Fruit fly (Drosophila melanogaster) S2 (cell line): Measurements from ENCODE around the gene Prp18.

Experiments
- CG8478 ChIP-seq: fragments of >200 bp; optimal IDR thresholded peaks from 2 replicates; lab custom pipeline; 2018
- CTCF ChIP-seq, 2 experiments: fragments of >200 bp; optimal IDR thresholded peaks; 2 replicates each; lab custom pipeline; 2018

Prp18 gene

DNA sequence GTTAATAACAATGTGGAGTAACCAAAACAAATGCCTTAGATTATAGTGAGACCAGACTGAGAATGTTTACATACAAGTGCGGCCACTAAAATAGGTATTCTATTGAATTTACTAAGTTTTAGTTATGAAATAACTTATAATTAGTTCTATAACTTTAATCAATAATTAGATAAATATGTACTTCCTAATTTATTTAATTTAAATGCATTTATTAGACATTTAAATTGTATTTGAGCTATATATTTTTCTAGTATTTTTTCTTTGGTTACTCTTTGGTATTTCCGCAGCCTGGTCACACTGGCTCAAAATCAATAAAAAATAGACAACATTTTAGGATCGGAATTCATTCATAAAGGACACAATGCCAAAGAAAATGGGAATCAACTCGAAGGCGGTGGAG lies at the start of gene Prp18, which contains the start of gene CG6013:
Gene Prp18, minus strand, starts transcription at position 62 of the 400 bp plus-strand sequence.
Gene CG6013, plus strand, starts transcription at position 294 of the 400 bp plus-strand sequence.
- TF ChIP-seq CG8478 (lab: Kevin White, UChicago) (no peak), CTCF (optimal IDR thresholded peaks at IDR 0.05; lab: Kevin White, UChicago) (no peak)

DNA sequence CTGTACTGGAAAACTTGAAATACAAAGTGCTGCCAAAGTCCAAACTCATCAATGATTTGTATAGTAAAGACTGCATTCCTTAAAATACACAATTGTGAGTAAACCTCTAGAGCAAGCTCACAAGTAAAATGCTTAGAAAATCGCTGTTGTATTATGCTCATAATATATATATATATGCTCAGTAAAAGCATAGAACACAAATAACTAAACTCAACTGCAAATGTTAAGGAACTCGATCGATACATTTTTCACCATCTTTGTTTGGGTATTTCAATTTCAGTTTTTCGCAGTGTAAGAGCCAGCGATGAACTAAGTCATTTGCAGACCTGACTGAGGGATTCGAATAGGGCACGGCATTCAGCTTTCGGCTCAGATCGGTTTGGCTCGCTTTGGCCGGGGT lies 48.1 kb upstream of the Prp18 start:
- TF ChIP-seq CG8478 (lab: Kevin White, UChicago) = no peak
- TF ChIP-seq CTCF (optimal IDR thresholded peaks at IDR 0.05; lab: Kevin White, UChicago) = no peak

DNA sequence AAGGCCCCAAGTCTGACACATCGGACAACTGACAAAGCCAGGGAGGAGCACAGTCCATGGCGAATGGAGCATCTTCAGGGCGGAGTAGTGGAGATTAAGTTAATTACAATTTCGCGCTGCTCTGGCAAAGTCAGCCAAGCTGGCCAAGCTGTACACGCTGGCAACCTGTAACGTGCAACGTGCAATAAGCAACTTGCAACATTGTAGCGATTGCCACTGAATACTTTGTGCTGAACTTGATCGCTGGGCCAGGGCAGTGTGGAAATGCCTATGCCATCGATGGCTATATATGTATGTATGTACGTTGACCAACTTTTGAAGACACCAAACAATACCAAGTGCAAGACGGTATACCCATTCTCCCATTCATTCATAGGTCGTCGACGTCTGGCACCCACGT lies 46.8 kb upstream of the Prp18 start:
- TF ChIP-seq CG8478 (lab: Kevin White, UChicago) (no peak), CTCF (optimal IDR thresholded peaks at IDR 0.05; lab: Kevin White, UChicago) (no peak)

DNA sequence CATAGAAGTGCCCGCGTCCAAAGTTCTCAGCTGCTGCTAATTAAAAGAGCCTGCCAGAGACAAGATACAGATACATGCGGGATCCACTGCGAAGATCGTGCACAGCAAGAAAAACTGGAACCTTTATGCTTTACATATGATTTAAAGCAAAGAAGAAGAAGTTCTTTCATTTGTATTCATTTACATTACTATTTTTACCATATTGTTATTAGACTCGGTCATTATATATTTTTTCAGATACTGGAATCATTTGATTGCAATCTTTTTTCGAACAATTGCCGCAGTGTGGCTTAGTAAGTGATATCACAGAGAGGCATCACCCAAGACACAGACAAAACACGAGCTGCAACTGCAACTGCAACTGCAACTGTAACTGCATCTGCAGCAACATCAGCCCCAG lies 44.1 kb upstream of the Prp18 start:
- TF ChIP-seq CG8478 (lab: Kevin White, UChicago) (no peak), CTCF (optimal IDR thresholded peaks at IDR 0.05; lab: Kevin White, UChicago) (no peak)

DNA sequence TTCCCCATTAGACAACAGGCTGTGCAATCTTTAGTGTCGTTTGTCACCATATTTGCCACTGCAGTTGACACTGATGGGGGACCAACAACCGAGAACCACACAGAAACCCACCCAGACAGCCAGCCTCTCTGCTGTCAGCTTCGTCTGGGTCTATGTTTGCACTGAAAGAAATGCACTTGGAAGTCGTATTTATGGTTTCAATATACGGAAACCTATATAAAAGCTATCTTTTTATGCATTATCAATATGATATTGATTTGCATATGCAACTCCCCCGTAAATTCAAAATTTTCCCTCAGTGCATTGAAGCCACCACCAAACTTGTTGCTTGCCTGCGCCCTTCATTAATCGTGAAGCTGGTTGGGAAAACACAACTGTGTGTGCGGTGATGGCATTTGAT lies 43.1 kb upstream of the Prp18 start:
- TF ChIP-seq CTCF (optimal IDR thresholded peaks at IDR 0.05; lab: Kevin White, UChicago) (no peak), CG8478 (lab: Kevin White, UChicago) (no peak)

DNA sequence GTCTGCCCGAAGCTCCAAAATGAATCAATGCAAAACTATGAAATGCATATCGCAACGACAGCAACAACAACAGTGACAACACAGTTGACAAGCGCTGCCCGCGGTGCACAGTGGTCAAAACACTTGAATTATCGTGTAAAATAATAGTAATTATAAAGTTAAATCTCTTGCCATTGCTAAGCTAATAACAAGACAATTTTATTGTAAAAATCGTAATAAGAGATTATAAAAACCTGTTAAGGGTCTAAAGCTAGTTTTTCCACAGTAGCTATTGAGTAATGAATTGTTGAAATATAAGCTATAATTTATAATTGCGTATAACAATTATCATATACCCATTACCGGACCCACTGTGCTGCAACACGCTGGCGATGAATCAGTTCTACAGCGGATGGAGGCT lies 41.9 kb upstream of the Prp18 start:
- TF ChIP-seq CTCF (optimal IDR thresholded peaks at IDR 0.05; lab: Kevin White, UChicago) = no peak
- no peak for TF ChIP-seq CG8478 (lab: Kevin White, UChicago)

DNA sequence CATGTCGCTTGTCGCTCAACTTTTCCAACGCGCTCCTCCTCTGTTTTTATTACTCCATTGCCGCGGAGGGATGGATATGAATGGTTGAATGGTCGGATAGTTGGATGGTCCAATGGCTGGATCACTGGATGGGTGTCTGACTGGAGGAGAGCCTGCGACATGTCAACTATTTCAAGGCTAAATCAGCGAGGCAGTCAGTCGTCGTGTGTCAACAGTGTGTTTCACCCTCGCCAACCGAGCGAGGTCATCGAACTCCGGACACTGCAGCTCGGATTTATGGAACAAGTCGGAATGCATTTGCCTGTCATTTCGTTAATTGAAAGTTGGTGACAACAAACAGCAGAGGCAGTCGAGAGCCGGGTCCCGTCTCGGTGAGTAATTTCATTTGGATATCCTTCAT lies 40.9 kb upstream of the Prp18 start:
- TF ChIP-seq CG8478 (lab: Kevin White, UChicago) (no peak), CTCF (optimal IDR thresholded peaks at IDR 0.05; lab: Kevin White, UChicago) (no peak)

DNA sequence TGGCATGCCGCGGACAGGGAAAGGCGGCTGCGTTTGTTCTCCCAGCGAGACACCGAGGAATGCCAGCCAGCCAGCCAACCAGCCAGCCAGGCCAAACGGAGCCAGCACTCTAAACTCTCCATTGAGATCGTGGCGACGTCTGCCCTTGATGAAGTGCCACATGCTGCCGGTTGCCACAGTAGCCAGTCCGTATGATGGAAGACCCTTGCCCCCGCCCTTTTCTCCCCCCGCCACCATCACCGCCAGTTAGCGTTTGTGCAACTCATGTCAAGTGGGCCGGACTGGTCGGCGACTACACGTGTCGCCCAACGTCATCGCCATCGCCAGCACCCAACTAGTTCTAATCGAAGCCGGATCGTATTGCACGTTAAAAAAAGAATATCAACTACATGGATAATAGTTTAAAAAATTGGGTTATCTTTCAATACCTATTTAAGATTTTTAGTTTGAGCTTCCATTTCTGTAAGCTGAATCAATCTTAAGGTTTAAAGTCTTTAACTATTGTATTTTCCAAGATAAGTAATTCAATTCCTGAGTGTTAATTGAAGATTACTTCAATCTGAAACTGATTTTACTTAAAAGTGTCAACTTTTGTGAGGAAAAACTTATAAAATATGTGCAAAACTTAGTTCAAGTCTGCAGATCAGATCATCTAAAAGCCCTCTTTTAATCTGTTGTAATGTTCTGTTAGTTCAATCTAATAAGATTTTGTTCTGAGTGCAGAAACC lies 39.3 kb upstream of the Prp18 start:
- no peak for TF ChIP-seq CTCF (optimal IDR thresholded peaks at IDR 0.05; lab: Kevin White, UChicago)
- no peak for TF ChIP-seq CG8478 (lab: Kevin White, UChicago)

DNA sequence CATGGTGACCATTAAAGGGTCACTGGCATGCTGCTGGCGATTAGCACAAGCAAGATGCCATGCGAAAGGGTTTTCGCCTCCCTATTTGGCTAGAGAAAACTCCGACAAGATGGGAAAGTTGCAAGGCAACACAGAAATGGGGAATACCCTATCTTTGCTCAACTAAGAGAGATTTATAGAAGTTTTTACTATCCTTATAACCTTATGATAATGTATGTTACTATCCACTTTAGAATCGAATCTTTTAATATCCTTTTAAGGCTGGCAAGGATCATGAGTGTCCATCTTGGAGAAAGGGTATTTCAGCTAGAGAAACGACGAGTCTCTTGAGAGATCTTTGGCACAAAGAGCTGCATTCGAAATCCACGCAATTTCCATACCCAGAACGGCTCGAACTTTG lies 38.7 kb upstream of the Prp18 start:
- TF ChIP-seq CG8478 (lab: Kevin White, UChicago) = no peak
- TF ChIP-seq CTCF (optimal IDR thresholded peaks at IDR 0.05; lab: Kevin White, UChicago) = no peak

DNA sequence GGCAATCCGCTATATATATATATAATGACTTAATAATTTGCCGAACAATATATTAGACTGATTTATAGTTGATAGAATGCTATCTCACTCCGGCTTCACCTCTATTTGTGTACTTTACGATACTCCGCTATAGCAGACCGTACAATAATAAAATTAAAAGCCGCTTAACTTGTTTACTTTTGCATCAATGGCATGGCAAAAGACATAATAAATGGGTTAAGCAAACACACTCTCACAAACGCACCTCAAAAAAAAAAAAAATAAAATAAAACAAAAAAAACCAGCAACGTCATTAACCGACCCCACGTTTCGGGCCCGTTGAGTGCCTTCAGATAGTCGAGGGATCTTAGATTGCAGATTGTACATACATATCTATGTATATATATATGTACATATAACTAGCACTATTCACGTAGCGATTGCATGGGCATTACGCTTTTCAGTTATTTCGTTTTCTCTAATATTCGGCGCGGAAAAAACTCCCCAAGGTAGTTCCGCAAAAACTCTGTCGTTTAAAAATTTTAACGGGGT lies 36.9 kb upstream of the Prp18 start:
- TF ChIP-seq CG8478 (lab: Kevin White, UChicago) (no peak), CTCF (optimal IDR thresholded peaks at IDR 0.05; lab: Kevin White, UChicago) (no peak)

DNA sequence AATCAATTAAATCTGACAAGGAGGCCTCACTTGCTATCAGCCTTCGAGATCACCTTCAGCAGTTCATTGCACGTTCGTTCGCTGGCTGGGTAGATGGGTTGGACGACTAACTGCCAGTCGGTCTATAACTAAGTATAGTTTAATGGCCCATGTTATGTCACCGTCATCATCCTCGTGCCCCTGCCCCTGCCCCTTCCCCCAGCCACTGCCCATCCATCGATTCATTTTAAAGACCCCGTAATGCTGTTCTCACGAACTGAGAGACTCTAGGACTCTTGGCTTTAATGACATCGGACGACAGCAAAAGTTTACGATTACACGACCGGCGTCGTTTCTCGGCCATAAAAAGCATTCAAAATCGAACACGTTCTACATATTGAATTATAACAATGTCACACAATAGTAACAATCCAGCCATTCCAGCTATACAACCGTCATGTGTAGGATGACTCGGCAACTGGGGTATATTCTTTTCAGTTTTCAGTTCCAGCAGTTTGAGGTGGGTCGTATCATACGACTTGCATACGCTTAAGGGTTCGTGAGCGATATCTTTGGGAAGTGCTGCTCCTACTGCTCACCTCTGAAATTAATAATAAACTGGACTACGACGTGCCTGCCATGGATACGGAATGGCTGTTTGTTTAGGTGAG lies 36.0 kb upstream of the Prp18 start:
- no peak for TF ChIP-seq CG8478 (lab: Kevin White, UChicago)
- TF ChIP-seq CTCF (optimal IDR thresholded peaks at IDR 0.05; lab: Kevin White, UChicago) = no peak

DNA sequence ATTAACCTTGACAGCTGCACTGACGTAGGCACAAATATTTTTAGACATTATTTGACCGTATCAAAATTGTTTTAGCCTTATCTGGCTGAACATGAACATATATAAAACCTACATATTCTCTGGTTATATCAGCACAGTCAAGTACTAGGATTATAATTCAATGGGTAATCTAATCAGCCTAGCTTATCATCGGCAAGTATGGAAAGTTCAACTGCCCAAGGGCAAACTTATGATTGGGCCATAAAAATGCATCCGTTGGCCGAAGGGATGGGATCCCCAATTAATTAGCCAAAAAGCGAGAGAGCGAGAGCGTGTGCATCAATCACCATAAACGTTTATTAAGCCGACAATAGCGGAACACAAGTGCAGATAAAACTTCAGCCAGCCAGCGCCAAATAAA lies 34.4 kb upstream of the Prp18 start:
- no peak for TF ChIP-seq CTCF (optimal IDR thresholded peaks at IDR 0.05; lab: Kevin White, UChicago)
- TF ChIP-seq CG8478 (lab: Kevin White, UChicago) = no peak

DNA sequence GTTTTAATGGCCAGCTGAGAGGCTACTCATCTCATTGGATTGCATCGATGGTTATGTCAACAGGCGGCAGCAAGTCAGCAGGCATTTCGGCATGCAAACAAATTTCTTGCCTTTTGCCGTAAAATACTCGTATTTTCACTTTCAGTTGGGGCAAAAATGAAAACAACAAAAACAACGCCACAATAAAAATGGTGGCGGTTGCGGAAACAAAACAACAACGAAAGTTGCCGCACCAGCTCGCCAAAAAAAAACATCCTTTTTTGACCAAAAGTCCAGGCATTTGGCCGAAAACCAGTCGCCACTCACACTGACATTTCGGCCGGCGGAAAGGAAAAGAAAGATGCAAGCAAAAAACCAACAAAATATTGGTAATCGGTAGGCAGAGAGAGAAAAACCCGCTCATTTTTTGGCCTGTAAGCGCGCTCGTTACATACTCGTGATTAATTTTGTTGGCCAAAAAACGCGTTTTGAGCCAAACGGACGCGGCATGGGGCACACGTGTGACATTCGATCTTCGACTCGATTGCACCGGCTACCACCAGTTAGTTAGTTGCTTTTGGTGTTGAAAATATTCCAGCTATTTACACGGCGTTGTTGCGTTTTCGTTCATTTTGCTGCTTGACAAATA lies 33.1 kb upstream of the Prp18 start:
- TF ChIP-seq CTCF (optimal IDR thresholded peaks at IDR 0.05; lab: Kevin White, UChicago) (no peak), CG8478 (lab: Kevin White, UChicago) (no peak)

DNA sequence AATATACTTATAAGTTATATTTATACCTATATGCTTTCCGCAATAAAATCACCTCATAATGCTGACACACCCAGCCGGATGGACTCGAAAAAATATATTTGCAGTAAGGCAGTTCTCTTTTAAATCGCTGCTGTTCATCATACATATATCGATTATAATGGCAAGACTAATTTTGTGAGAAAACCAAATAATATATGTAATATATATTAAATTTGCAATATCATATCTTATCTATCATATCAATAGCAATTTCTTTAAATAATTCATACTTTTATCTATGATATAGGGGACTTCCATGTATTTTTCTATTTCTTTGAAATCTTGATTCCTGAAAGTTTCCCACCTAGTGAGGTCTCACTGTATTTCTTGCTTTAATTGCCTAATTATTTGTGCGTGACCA lies 31.5 kb upstream of the Prp18 start:
- no peak for TF ChIP-seq CG8478 (lab: Kevin White, UChicago)
- TF ChIP-seq CTCF (optimal IDR thresholded peaks at IDR 0.05; lab: Kevin White, UChicago) = no peak

DNA sequence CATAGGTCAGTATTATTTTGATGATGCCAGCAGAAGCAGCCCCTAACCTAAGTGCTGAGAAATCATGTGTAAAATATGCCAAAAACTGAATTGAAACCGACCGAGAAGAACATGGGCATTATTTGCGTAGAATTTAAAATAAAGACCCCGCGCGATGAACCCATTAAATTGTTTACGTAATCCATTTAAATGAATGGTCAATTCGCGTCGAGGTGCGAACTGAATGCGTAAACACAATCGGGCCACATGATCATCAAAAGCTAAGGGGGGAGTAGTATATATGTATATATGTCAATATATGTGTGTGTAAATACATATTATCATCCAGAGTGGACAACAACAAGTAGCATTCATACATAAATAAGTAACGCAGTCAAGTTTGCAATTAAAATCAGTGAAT lies 29.1 kb upstream of the Prp18 start:
- TF ChIP-seq CG8478 (lab: Kevin White, UChicago) = no peak
- no peak for TF ChIP-seq CTCF (optimal IDR thresholded peaks at IDR 0.05; lab: Kevin White, UChicago)
